Fruit fly (Drosophila melanogaster) S2 (cell line): ENCODE measurements around the gene Tak1.

Source experiments
- CG8478 ChIP-seq: fragments of >200 bp; optimal IDR thresholded peaks from 2 replicates; lab custom pipeline; 2018
- CTCF ChIP-seq, 2 experiments: fragments of >200 bp; optimal IDR thresholded peaks; 2 replicates each; lab custom pipeline; 2018

- TF ChIP-seq CTCF (optimal IDR thresholded peaks at IDR 0.05; lab: Kevin White, UChicago) (no peak), CG8478 (no peak)
Measured at dm6 chrX:20519696-20520373, 4.9 kb downstream of the Tak1 start.
